Fruit fly (Drosophila melanogaster): ENCODE data around the gene RhoGEF64C.

RhoGEF64C gene

dm6 chr3L:4844792-4845191 is 152.2 kb downstream of the RhoGEF64C start (continued):
- no peak for TF ChIP-seq prd (optimal IDR thresholded peaks at IDR 0.05)
- no peak for TF ChIP-seq prd (GFP tag; IDR thresholded peaks at IDR 0.05)
- peak; percentile 58 for TF ChIP-seq CG18599 (GFP tag; optimal IDR thresholded peaks at IDR 0.05)
- no peak for TF ChIP-seq B-H2 (GFP tag; optimal IDR thresholded peaks at IDR 0.05)
- no peak for TF ChIP-seq Eip74EF (GFP tag; optimal IDR thresholded peaks at IDR 0.05)
- TF ChIP-seq gsb (GFP tag; IDR thresholded peaks at IDR 0.05) = no peak
- TF ChIP-seq gfzf (GFP tag; optimal IDR thresholded peaks at IDR 0.05) = no peak
- TF ChIP-seq Ada2b (GFP tag; IDR thresholded peaks at IDR 0.05) = peak; percentile 9; the same call in 1 of the 2 replicates
- TF ChIP-seq ftz-f1 (GFP tag; optimal IDR thresholded peaks at IDR 0.05) = no peak
- TF ChIP-seq CG13287 (GFP tag; IDR thresholded peaks at IDR 0.05; ENCODE audit: partially characterized antibody) = no peak
- TF ChIP-seq ro (GFP tag; IDR thresholded peaks at IDR 0.05) = no peak
- no peak for TF ChIP-seq Spps (tag; optimal IDR thresholded peaks at IDR 0.05)
- TF ChIP-seq ci (GFP tag; IDR thresholded peaks at IDR 0.05) = 0 out of 3 replicates have a peak, but pooled peaks have one; percentile 6
- TF ChIP-seq dm (GFP tag; optimal IDR thresholded peaks at IDR 0.05) = no peak
- peak; percentile 51; the same call in 2 of the 3 replicates for TF ChIP-seq dysf (GFP tag; IDR thresholded peaks at IDR 0.05)
- TF ChIP-seq CG8388 (GFP tag; optimal IDR thresholded peaks at IDR 0.05) = no peak
- TF ChIP-seq D19B (GFP tag; optimal IDR thresholded peaks at IDR 0.05) = no peak
- no peak for TF ChIP-seq NC2β (GFP tag; optimal IDR thresholded peaks at IDR 0.05)
- TF ChIP-seq CG2678 (tag; optimal IDR thresholded peaks at IDR 0.05) = peak; percentile 23
- no peak for TF ChIP-seq hkb (optimal IDR thresholded peaks at IDR 0.05)
- no peak for TF ChIP-seq hkb (GFP tag; IDR thresholded peaks at IDR 0.05)
- TF ChIP-seq CG10959 (GFP tag; IDR thresholded peaks at IDR 0.05) = no peak
- TF ChIP-seq ATbp (GFP tag; optimal IDR thresholded peaks at IDR 0.05) = no peak
- no peak for TF ChIP-seq Hsf (GFP tag; optimal IDR thresholded peaks at IDR 0.05)
- peak in 1 of 2 experiments; percentile 11 for TF ChIP-seq eve (GFP tag; optimal IDR thresholded peaks at IDR 0.05)
- no peak for TF ChIP-seq CG30020 (tag; optimal IDR thresholded peaks at IDR 0.05)
- TF ChIP-seq abd-A (tag; optimal IDR thresholded peaks at IDR 0.05) = peak; percentile 25
- 0 out of 2 replicates have a peak, but pooled peaks have one; percentile 5 for TF ChIP-seq CG14441 (GFP tag; IDR thresholded peaks at IDR 0.05)
- TF ChIP-seq lov (optimal IDR thresholded peaks at IDR 0.05) = no peak
- no peak for TF ChIP-seq lov (GFP tag; IDR thresholded peaks at IDR 0.05)
- TF ChIP-seq CG6654 (GFP tag; optimal IDR thresholded peaks at IDR 0.05) = no peak
- TF ChIP-seq yki (optimal IDR thresholded peaks at IDR 0.05) = no peak
- TF ChIP-seq CG2202 (tag; optimal IDR thresholded peaks at IDR 0.05) = no peak
- no peak for TF ChIP-seq Stat92E (GFP tag; optimal IDR thresholded peaks at IDR 0.05)
- TF ChIP-seq bcd (GFP tag; optimal IDR thresholded peaks at IDR 0.05) = no peak
- no peak for TF ChIP-seq mirr (GFP tag; optimal IDR thresholded peaks at IDR 0.05)
- TF ChIP-seq CG16863 (GFP tag; optimal IDR thresholded peaks at IDR 0.05) = no peak
- no peak for TF ChIP-seq CG12155 (GFP tag; optimal IDR thresholded peaks at IDR 0.05)
- TF ChIP-seq Hr51 (GFP tag; optimal IDR thresholded peaks at IDR 0.05) = peak in 1 of 2 experiments; percentile 11
- no peak for TF ChIP-seq CG1792 (GFP tag; optimal IDR thresholded peaks at IDR 0.05)
- TF ChIP-seq odd (GFP tag; optimal IDR thresholded peaks at IDR 0.05) = no peak
- TF ChIP-seq disco-r (GFP tag; optimal IDR thresholded peaks at IDR 0.05) = no peak
- TF ChIP-seq ap (GFP tag; IDR thresholded peaks at IDR 0.05) = no peak
- no peak for TF ChIP-seq cad (GFP tag; optimal IDR thresholded peaks at IDR 0.05)
- no peak for TF ChIP-seq ems (GFP tag; optimal IDR thresholded peaks at IDR 0.05)
- no peak for TF ChIP-seq CG6689 (GFP tag; IDR thresholded peaks at IDR 0.05)
- TF ChIP-seq CG3995 (GFP tag; optimal IDR thresholded peaks at IDR 0.05) = no peak
- no peak for TF ChIP-seq Dek (tag; optimal IDR thresholded peaks at IDR 0.05)
- no peak for TF ChIP-seq ase (GFP tag; IDR thresholded peaks at IDR 0.05)
- no peak for TF ChIP-seq Camta (GFP tag; optimal IDR thresholded peaks at IDR 0.05)
- no peak for TF ChIP-seq wek (GFP tag; optimal IDR thresholded peaks at IDR 0.05)
- TF ChIP-seq kah (GFP tag; optimal IDR thresholded peaks at IDR 0.05) = no peak
- no peak for TF ChIP-seq insv (GFP tag; optimal IDR thresholded peaks at IDR 0.05)
